ENCODE assay signal across 1 fruit fly cellular context in genomic region chrX:8560087-8560999, dm6.
A peak's percentile ranks its signal among the peaks of the same experiment; 100 is the strongest.
TF ChIP-seq lines count a peak whose summit lies in the region.

Gene CG12112 (minus strand): TSS chrX:8560192.
Gene Trf4-1 (plus strand): TSS chrX:8560322.

TF ChIP-seq in whole organism, embryonic, 481 proteins besides CTCF, POLR2A, EP300 and RAD21 (continued from another document):
- TF ChIP-seq shn (GFP tag; optimal IDR thresholded peaks at IDR 0.05; lab: Kevin White, UChicago) (peak; percentile 24), ems (GFP tag; optimal IDR thresholded peaks at IDR 0.05; lab: Kevin White, UChicago) (no peak), Sox102F (GFP tag; optimal IDR thresholded peaks at IDR 0.05; lab: Kevin White, UChicago) (no peak), stwl (tag; optimal IDR thresholded peaks at IDR 0.05; lab: Kevin White, UChicago) (peak; percentile 29), Oaz (GFP tag; IDR thresholded peaks at IDR 0.05; lab: Robert Waterston, UW) (no peak), ap (GFP tag; IDR thresholded peaks at IDR 0.05; lab: Robert Waterston, UW) (no peak), vnd (GFP tag; IDR thresholded peaks at IDR 0.05; lab: Robert Waterston, UW; ENCODE audit: partially characterized antibody) (peak; percentile 65; the same call in 2 of the 3 replicates), CG30020 (tag; optimal IDR thresholded peaks at IDR 0.05; lab: Kevin White, UChicago) (peak; percentile 18), CG8281 (tag; optimal IDR thresholded peaks at IDR 0.05; lab: Kevin White, UChicago) (no peak), al (GFP tag; IDR thresholded peaks at IDR 0.05; lab: Robert Waterston, UW) (no peak), dm (GFP tag; optimal IDR thresholded peaks at IDR 0.05; lab: Kevin White, UChicago) (peak; percentile 81), CG11696 (GFP tag; IDR thresholded peaks at IDR 0.05; lab: Robert Waterston, UW) (no peak), Dfd (GFP tag; optimal IDR thresholded peaks at IDR 0.05; lab: Kevin White, UChicago) (no peak), CG16863 (GFP tag; optimal IDR thresholded peaks at IDR 0.05; lab: Kevin White, UChicago) (no peak), cato (GFP tag; optimal IDR thresholded peaks at IDR 0.05; lab: Kevin White, UChicago; ENCODE audit: borderline replicate concordance) (no peak), sob (GFP tag; IDR thresholded peaks at IDR 0.05; lab: Robert Waterston, UW) (no peak), CG12104 (GFP tag; optimal IDR thresholded peaks at IDR 0.05; lab: Kevin White, UChicago) (peak; percentile 11)
TF ChIP-seq in whole organism, embryonic: peak in this region for 139.
